Fruit fly (Drosophila melanogaster): Measurements from ENCODE around the gene Gsc.

DNA sequence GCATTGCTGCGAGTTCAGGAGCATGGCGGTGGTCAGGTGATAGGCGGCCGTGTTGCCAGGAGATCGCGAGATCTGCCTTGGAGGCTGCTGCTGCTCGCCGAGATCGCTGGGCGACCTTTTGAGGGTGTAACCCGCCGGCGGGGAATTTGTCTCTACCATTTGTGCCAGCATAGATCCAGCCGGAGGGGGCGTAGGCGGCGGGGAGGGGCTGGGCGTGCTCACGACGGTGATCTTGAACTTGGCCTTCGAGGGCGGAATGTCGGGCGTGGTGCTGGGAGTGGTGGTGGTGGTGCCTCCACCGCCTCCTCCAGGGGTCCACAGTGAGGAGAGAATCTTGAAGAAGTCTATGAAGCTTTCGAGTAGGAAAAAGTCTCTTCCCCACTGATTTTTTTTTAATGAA, 437 bp downstream of the Gsc start:
- TF ChIP-seq h (optimal IDR thresholded peaks at IDR 0.05) = no peak
- TF ChIP-seq psq (optimal IDR thresholded peaks at IDR 0.05) = no peak
- TF ChIP-seq Myc (optimal IDR thresholded peaks at IDR 0.05) = no peak
